Fruit fly (Drosophila melanogaster): ENCODE results near the gene CG13318.
A peak's percentile ranks its signal among the peaks of the same experiment; 100 is the strongest.

Gene CG13318

DNA sequence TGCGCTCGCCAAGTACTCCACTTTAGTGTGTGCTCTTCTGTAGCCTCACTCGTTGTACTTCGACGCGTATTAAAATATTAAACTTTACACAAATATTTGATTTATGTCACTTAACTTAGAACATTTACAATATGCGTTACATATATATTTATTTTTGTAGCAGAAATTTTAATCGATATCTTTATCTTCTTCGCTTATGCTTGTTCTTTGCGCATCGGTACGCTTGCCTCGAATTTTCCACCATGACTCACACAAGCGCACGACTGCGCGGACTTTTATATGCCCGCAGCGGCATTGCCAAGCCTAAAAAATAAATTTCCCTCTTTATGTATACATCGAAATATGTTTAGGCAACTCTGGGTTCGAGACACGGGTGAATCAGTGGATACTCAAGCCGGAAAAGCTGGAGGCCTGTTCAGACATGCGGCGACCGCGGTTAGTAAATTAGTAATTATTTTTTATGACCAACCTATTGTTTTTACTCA, 48.0 kb upstream of the CG13318 start, which contains the start of gene aqz (continued):
- TF ChIP-seq Kr (GFP tag; optimal IDR thresholded peaks at IDR 0.05) (no peak), CG30403 (GFP tag; optimal IDR thresholded peaks at IDR 0.05) (peak; percentile 63), ro (GFP tag; IDR thresholded peaks at IDR 0.05) (no peak), CG14441 (GFP tag; IDR thresholded peaks at IDR 0.05) (peak; percentile 33; the same call in 1 of the 2 replicates), gfzf (GFP tag; optimal IDR thresholded peaks at IDR 0.05) (peak; percentile 80), dmrt11E (tag; optimal IDR thresholded peaks at IDR 0.05) (peak; percentile 8), pita (GFP tag; optimal IDR thresholded peaks at IDR 0.05) (peak; percentile 93), fd96Cb (tag; optimal IDR thresholded peaks at IDR 0.05) (no peak), CG17361 (GFP tag; IDR thresholded peaks at IDR 0.05) (peak; percentile 52; the same call in 1 of the 3 replicates), ems (GFP tag; optimal IDR thresholded peaks at IDR 0.05) (peak; percentile 74), oc (tag; optimal IDR thresholded peaks at IDR 0.05) (peak; percentile 67), otp (GFP tag; IDR thresholded peaks at IDR 0.05) (no peak), Hand (GFP tag; optimal IDR thresholded peaks at IDR 0.05) (peak; percentile 15), CG11398 (GFP tag; optimal IDR thresholded peaks at IDR 0.05) (peak; percentile 53), ken (GFP tag; IDR thresholded peaks at IDR 0.05) (peak; percentile 79), CG12155 (GFP tag; optimal IDR thresholded peaks at IDR 0.05) (peak; percentile 8), Mes4 (GFP tag; optimal IDR thresholded peaks at IDR 0.05) (peak; percentile 59), Hsf (GFP tag; optimal IDR thresholded peaks at IDR 0.05) (peak; percentile 45), usp (GFP tag; optimal IDR thresholded peaks at IDR 0.05) (no peak), hb (GFP tag; IDR thresholded peaks at IDR 0.05; ENCODE audit: partially characterized antibody) (no peak), CG1233 (GFP tag; optimal IDR thresholded peaks at IDR 0.05) (peak; percentile 68), stwl (tag; optimal IDR thresholded peaks at IDR 0.05) (peak; percentile 84), CG18764 (GFP tag; optimal IDR thresholded peaks at IDR 0.05) (peak; percentile 22), onecut (GFP tag; IDR thresholded peaks at IDR 0.05) (peak; percentile 98), B-H1 (GFP tag; IDR thresholded peaks at IDR 0.05) (peak; percentile 21; the same call in 1 of the 3 replicates), CG4328 (GFP tag; optimal IDR thresholded peaks at IDR 0.05) (no peak), CG15269 (tag; optimal IDR thresholded peaks at IDR 0.05) (no peak), CG1792 (GFP tag; optimal IDR thresholded peaks at IDR 0.05) (peak; percentile 53), CG7745 (tag; optimal IDR thresholded peaks at IDR 0.05) (peak; percentile 50), CG3407 (GFP tag; optimal IDR thresholded peaks at IDR 0.05) (peak; percentile 1), jigr1 (GFP tag; IDR thresholded peaks at IDR 0.05) (no peak; the same call in 2 of the 3 replicates), Dip2 (GFP tag; IDR thresholded peaks at IDR 0.05) (no peak), Asciz (GFP tag; optimal IDR thresholded peaks at IDR 0.05) (peak; percentile 64), vvl (GFP tag; IDR thresholded peaks at IDR 0.05) (peak; percentile 85), cas (GFP tag; IDR thresholded peaks at IDR 0.05) (no peak), pfk (GFP tag; optimal IDR thresholded peaks at IDR 0.05) (peak; percentile 64), CG4424 (GFP tag; optimal IDR thresholded peaks at IDR 0.05) (peak; percentile 32), E2f1 (GFP tag; IDR thresholded peaks at IDR 0.05) (peak; percentile 57; the same call in 1 of the 2 replicates), HmgD (GFP tag; optimal IDR thresholded peaks at IDR 0.05) (peak; percentile 81), ap (GFP tag; IDR thresholded peaks at IDR 0.05) (no peak), p53 (GFP tag; optimal IDR thresholded peaks at IDR 0.05) (peak; percentile 41), gsb-n (tag; optimal IDR thresholded peaks at IDR 0.05) (peak; percentile 59), CG13296 (GFP tag; optimal IDR thresholded peaks at IDR 0.05) (peak; percentile 69), CG1603 (tag; optimal IDR thresholded peaks at IDR 0.05) (peak; percentile 94), CG12071 (GFP tag; optimal IDR thresholded peaks at IDR 0.05) (peak; percentile 71), Mad (GFP tag; optimal IDR thresholded peaks at IDR 0.05) (peak; percentile 68), CG17359 (tag; optimal IDR thresholded peaks at IDR 0.05) (peak; percentile 57), CG13424 (tag; optimal IDR thresholded peaks at IDR 0.05) (peak; percentile 32), CG1647 (GFP tag; optimal IDR thresholded peaks at IDR 0.05) (no peak), cad (GFP tag; optimal IDR thresholded peaks at IDR 0.05) (peak; percentile 54), jing (GFP tag; optimal IDR thresholded peaks at IDR 0.05) (no peak)

Data from whole organism, embryonic.